Worm (Caenorhabditis elegans) whole organism, mixed stage, embryonic: ENCODE measurements around the gene K05B2.4.

ENCODE experiments used
- nhr-76 ChIP-seq: sonication (generic microtip); optimal IDR thresholded peaks from 2 replicates; lab custom pipeline; 2017; ENCODE audit warnings: missing biosample characterization, missing genetic modification characterization
- sem-2 ChIP-seq: fragments of 200-800 bp; sonication (Bioruptor generic); optimal IDR thresholded peaks from 2 replicates; lab custom pipeline; 2018; ENCODE audit warnings: mild to moderate bottlenecking, missing genetic modification characterization, missing compliant biosample characterization
- ztf-11 ChIP-seq: fragments of 150-350 bp; optimal IDR thresholded peaks from 2 replicates; lab custom pipeline; 2014; ENCODE audit warnings: missing biosample characterization, missing genetic modification characterization

DNA sequence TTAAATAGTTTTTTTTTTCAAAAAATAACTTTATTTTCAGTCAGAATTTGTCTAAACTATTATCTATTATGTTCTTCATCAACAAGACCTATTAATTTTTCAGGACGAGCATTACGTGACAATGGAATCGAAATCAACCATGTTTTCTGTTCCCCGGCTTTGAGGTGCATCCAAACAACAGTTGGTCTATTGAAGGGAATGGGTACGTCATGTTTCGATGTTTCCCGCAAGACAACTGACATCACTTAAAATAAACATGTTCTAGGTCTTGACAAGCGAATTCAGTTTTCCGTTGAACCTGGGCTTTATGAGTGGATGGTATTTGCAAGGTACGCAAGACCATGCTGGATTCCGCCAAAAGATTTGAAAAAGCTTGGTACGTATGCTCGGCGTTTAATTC is 25.6 kb downstream of the K05B2.4 start:
- no peak for TF ChIP-seq ztf-11 (tag; lab: Kevin White, UChicago)
- TF ChIP-seq sem-2 (GFP tag; lab: Kevin White, UChicago), result no peak
- no peak for TF ChIP-seq nhr-76 (tag; lab: Kevin White, UChicago)
